Worm (Caenorhabditis elegans): ENCODE data around the gene F58F12.1.

Gene F58F12.1

DNA sequence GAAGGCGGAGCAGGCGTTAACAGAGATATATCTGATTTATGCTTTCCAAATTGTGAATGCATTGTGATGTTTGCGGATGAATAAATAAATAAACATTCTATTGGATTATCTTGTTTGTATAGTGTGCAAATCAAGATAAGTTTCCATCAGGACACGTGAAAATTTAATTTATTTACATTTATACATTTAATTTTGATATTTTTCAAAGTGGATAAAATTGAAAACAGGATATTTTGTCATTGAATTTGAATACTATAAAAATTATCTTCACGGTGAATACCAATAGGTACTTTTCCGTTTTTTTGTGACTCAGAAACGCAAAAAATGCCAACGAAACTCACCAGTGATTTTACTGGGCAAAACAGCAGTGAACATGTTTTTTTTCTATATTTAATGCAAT is 7.8 kb downstream of the F58F12.1 start, which contains the start of gene F58F12.3 (continued):
- TF ChIP-seq mxl-2 (GFP tag; conservative IDR thresholded peaks at IDR 0.05): no peak
- no peak for TF ChIP-seq attf-4 (tag; optimal IDR thresholded peaks at IDR 0.05)

- TF ChIP-seq hif-1 (tag; optimal IDR thresholded peaks at IDR 0.05): no peak
- TF ChIP-seq nhr-76 (tag; optimal IDR thresholded peaks at IDR 0.05): no peak
- TF ChIP-seq dve-1 (tag; optimal IDR thresholded peaks at IDR 0.05; ENCODE audit: insufficient read depth): no peak
- TF ChIP-seq lim-7 (GFP tag; IDR thresholded peaks at IDR 0.05): no peak
- TF ChIP-seq lin-39 (tag; optimal IDR thresholded peaks at IDR 0.05): no peak
- no peak for TF ChIP-seq lin-29 (GFP tag; IDR thresholded peaks at IDR 0.05)
- TF ChIP-seq tra-1 (GFP tag; IDR thresholded peaks at IDR 0.05): no peak
- TF ChIP-seq ctbp-1 (GFP tag; IDR thresholded peaks at IDR 0.05): no peak
- TF ChIP-seq Y75B8A.6 (GFP tag; IDR thresholded peaks at IDR 0.05): no peak
- TF ChIP-seq sdz-12 (GFP tag; optimal IDR thresholded peaks at IDR 0.05): no peak
- TF ChIP-seq spr-3 (GFP tag; optimal IDR thresholded peaks at IDR 0.05): no peak
- no peak for TF ChIP-seq arid-1 (GFP tag; conservative IDR thresholded peaks at IDR 0.05)
- no peak for TF ChIP-seq set-16 (GFP tag; IDR thresholded peaks at IDR 0.05)
- no peak for TF ChIP-seq lin-38 (GFP tag; IDR thresholded peaks at IDR 0.05)
Measured at ce11 chrII:6394037-6394436, 10.6 kb downstream of the F58F12.1 start.

- no peak for TF ChIP-seq ces-1 (GFP tag; optimal IDR thresholded peaks at IDR 0.05)
- TF ChIP-seq nhr-25 (tag; optimal IDR thresholded peaks at IDR 0.05; ENCODE audit: borderline replicate concordance, insufficient read depth): no peak
Measured at ce11 chrII:6398406-6398805, 15.0 kb downstream of the F58F12.1 start, which contains the start of gene zig-10. TSS of gene zig-10 (plus strand) at chrII:6398706.

DNA sequence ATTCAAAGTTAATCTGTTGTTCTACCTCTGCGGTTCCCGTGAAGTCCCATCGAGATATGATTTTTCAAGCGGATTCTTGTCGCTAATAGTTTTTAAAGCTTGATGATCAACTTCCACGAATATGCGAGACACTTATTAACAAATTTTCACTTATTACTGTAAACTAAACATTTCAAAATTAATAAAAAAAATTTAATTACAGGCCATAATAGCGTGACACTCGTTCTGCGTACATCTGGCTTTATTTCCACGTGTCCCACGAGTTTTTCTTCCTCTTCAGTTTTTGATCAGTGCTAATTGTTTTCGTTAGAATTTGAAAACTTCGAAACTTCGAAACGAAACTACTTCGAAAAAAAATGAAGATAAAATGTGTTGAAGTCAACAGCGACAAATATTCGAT is 18.2 kb downstream of the F58F12.1 start, which contains the start of gene btb-2:
btb-2 (plus strand) TSS at position 301 of the 400 bp plus-strand sequence.
- TF ChIP-seq zfp-3 (GFP tag; conservative IDR thresholded peaks at IDR 0.05) (no peak), ctbp-1 (GFP tag; IDR thresholded peaks at IDR 0.05) (no peak), php-3 (GFP tag; IDR thresholded peaks at IDR 0.05) (no peak), lin-29 (GFP tag; IDR thresholded peaks at IDR 0.05) (no peak), daf-12 (tag; optimal IDR thresholded peaks at IDR 0.05) (no peak), tra-1 (GFP tag; IDR thresholded peaks at IDR 0.05) (no peak), nhr-77 (tag; optimal IDR thresholded peaks at IDR 0.05) (no peak)

DNA sequence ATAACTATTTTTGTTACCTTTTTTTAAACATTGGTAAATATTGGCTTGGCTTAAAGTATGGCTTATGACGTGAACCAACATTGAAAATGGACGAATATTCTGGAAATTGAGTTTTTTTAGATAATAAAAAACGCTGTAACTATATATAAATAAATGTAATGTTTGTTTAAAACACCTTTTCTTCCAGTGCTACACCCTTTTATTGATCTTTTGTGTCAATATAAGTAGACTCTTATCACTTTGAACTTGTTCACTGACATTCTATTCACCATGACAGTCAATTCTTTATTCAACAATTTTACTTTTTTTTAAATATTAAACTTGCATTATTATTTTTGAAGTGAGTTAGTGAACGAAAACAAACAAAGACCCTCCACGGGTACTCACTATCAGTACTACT is 19.8 kb downstream of the F58F12.1 start, which contains the start of gene T25D10.1:
T25D10.1 (plus strand) TSS at position 169 of the 400 bp plus-strand sequence.
- TF ChIP-seq pqm-1 (tag; optimal IDR thresholded peaks at IDR 0.05) (peak; percentile 34), attf-4 (tag; optimal IDR thresholded peaks at IDR 0.05) (no peak), mep-1 (tag; optimal IDR thresholded peaks at IDR 0.05) (peak; percentile 21), daf-16 (GFP tag; optimal IDR thresholded peaks at IDR 0.05) (no peak), daf-16 (tag; optimal IDR thresholded peaks at IDR 0.05) (peak; percentile 53)

ce11 chrII:6407279-6407678 is 23.8 kb downstream of the F58F12.1 start, which contains the start of gene spp-11:
TSS of gene spp-11 (minus strand) at chrII:6407379.
- no peak for TF ChIP-seq aly-2 (tag; optimal IDR thresholded peaks at IDR 0.05)
- no peak for TF ChIP-seq daf-16 (GFP tag; optimal IDR thresholded peaks at IDR 0.05)
- TF ChIP-seq daf-16 (tag; optimal IDR thresholded peaks at IDR 0.05): peak; percentile 43
- no peak for TF ChIP-seq gei-8 (GFP tag; optimal IDR thresholded peaks at IDR 0.05)

ce11 chrII:6409098-6409497 is 25.7 kb downstream of the F58F12.1 start:
- TF ChIP-seq unc-130 (GFP tag; optimal IDR thresholded peaks at IDR 0.05) (no peak), gei-8 (GFP tag; optimal IDR thresholded peaks at IDR 0.05) (no peak), ces-1 (GFP tag; optimal IDR thresholded peaks at IDR 0.05) (no peak), nhr-102 (tag; optimal IDR thresholded peaks at IDR 0.05) (no peak), Y75B8A.6 (GFP tag; IDR thresholded peaks at IDR 0.05) (no peak), nhr-6 (tag; optimal IDR thresholded peaks at IDR 0.05) (no peak), ceh-32 (tag; optimal IDR thresholded peaks at IDR 0.05; ENCODE audit: poor library complexity) (no peak), tra-1 (GFP tag; IDR thresholded peaks at IDR 0.05) (no peak), F44E2.7 (GFP tag; IDR thresholded peaks at IDR 0.05) (no peak), D1046.2 (GFP tag; IDR thresholded peaks at IDR 0.05) (no peak), ceh-20 (GFP tag; IDR thresholded peaks at IDR 0.05) (no peak), madf-9 (GFP tag; conservative IDR thresholded peaks at IDR 0.05) (no peak), ama-1 (optimal IDR thresholded peaks at IDR 0.05) (no peak), nhr-10 (tag; optimal IDR thresholded peaks at IDR 0.05) (no peak), ctbp-1 (GFP tag; IDR thresholded peaks at IDR 0.05) (no peak), egl-43 (GFP tag; IDR thresholded peaks at IDR 0.05) (no peak), ztf-7 (tag; optimal IDR thresholded peaks at IDR 0.05) (no peak)

All from whole organism, L4 larva.